Fruit fly (Drosophila melanogaster) ovary, adult (tissue): ENCODE results near the gene Poxm.

Experiments
- CG17801 ChIP-seq: fragments of 200-800 bp; optimal IDR thresholded peaks from 2 replicates; lab custom pipeline; 2019; ENCODE audit warnings: missing biosample characterization, mild to moderate bottlenecking, missing genetic modification characterization, moderate library complexity; ENCODE audit not compliant: partially characterized antibody

Gene Poxm

dm6 chr3R:8285727-8286344, 47.8 kb downstream of the Poxm start:
- no peak for TF ChIP-seq CG17801 (GFP tag; lab: Kevin White, UChicago)

dm6 chr3R:8284234-8284633, 49.4 kb downstream of the Poxm start:
- no peak for TF ChIP-seq CG17801 (GFP tag; lab: Kevin White, UChicago)

- no peak for TF ChIP-seq CG17801 (GFP tag; lab: Kevin White, UChicago)
Observed at dm6 chr3R:8282727-8283126, 50.9 kb downstream of the Poxm start.

- no peak for TF ChIP-seq CG17801 (GFP tag; lab: Kevin White, UChicago)
Observed at dm6 chr3R:8279970-8280369, 53.6 kb downstream of the Poxm start.

dm6 chr3R:8277494-8278293, 55.9 kb downstream of the Poxm start, which contains the start of gene ato:
Gene ato (plus strand): TSS chr3R:8278052.
- TF ChIP-seq CG17801 (GFP tag; lab: Kevin White, UChicago) = no peak

dm6 chr3R:8275031-8275430, 58.6 kb downstream of the Poxm start:
- no peak for TF ChIP-seq CG17801 (GFP tag; lab: Kevin White, UChicago)

dm6 chr3R:8272573-8273165, 60.9 kb downstream of the Poxm start:
- no peak for TF ChIP-seq CG17801 (GFP tag; lab: Kevin White, UChicago)

dm6 chr3R:8269740-8270139, 63.9 kb downstream of the Poxm start, which contains the start of gene CG9630:
Gene CG9630 (minus strand): TSS chr3R:8269896.
- peak; percentile 2 for TF ChIP-seq CG17801 (GFP tag; lab: Kevin White, UChicago)
